Worm (Caenorhabditis elegans): ENCODE results near the gene exc-9.

DNA sequence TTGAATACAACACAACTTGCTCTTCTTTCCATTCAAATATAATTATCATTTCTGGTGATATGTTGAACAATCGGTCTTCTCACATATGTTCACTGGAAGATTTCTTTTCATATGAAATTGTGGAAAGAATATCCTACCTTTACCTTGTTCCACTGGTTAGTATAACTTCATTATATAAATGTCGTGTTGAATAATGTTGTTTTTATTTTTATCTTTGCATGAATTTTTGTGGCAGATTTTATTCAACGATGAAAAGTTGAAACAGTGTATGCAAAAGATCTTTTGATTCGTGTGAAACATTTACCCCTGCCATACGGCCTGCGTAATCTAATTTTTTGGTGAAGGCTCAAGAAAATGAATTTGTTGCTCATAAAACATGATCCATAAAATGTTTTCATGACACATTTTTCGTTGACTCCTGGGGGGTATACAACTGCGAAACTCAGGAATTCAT, 21.1 kb upstream of the exc-9 start:
- no peak for TF ChIP-seq mep-1 (tag; optimal IDR thresholded peaks at IDR 0.05)
- no peak for TF ChIP-seq elt-3 (tag; optimal IDR thresholded peaks at IDR 0.05)
- no peak for TF ChIP-seq snpc-4 (tag; optimal IDR thresholded peaks at IDR 0.05)
- TF ChIP-seq nhr-12 (tag; optimal IDR thresholded peaks at IDR 0.05) = no peak
- TF ChIP-seq tbx-8 (GFP tag; optimal IDR thresholded peaks at IDR 0.05) = no peak
- TF ChIP-seq pha-4 (tag; optimal IDR thresholded peaks at IDR 0.05) = no peak
- TF ChIP-seq unc-62 (GFP tag; optimal IDR thresholded peaks at IDR 0.05) = no peak
- no peak for TF ChIP-seq nhr-237 (tag; optimal IDR thresholded peaks at IDR 0.05)
- TF ChIP-seq ces-1 (GFP tag; optimal IDR thresholded peaks at IDR 0.05) = no peak
- TF ChIP-seq lin-13 (tag; optimal IDR thresholded peaks at IDR 0.05) = no peak
